Fruit fly (Drosophila melanogaster): ENCODE measurements around the gene CG5160.

dm6 chr2L:7425690-7426056 is 27.1 kb upstream of the CG5160 start:
- TF ChIP-seq CG8478 (optimal IDR thresholded peaks at IDR 0.05) (no peak), CTCF (optimal IDR thresholded peaks at IDR 0.05) (no peak)
